Fruit fly (Drosophila melanogaster): ENCODE data around the gene RhoGAP16F.
A peak's percentile ranks its signal among the peaks of the same experiment; 100 is the strongest.

The RhoGAP16F gene

dm6 chrX:18092810-18093222 lies at the start of gene RhoGAP16F (continued):
- TF ChIP-seq CG4730 (GFP tag; IDR thresholded peaks at IDR 0.05) (peak; percentile 70), CG2889 (GFP tag; IDR thresholded peaks at IDR 0.05) (peak; percentile 60; the same call in 1 of the 3 replicates), CG12104 (GFP tag; optimal IDR thresholded peaks at IDR 0.05) (peak; percentile 67), CG14014 (GFP tag; IDR thresholded peaks at IDR 0.05) (peak; percentile 81), croc (GFP tag; conservative IDR thresholded peaks at IDR 0.05) (peak; percentile 64), Gsc (GFP tag; IDR thresholded peaks at IDR 0.05) (peak; percentile 66), CG9876 (GFP tag; optimal IDR thresholded peaks at IDR 0.05) (peak; percentile 57), jing (GFP tag; optimal IDR thresholded peaks at IDR 0.05) (peak; percentile 71), B-H2 (GFP tag; optimal IDR thresholded peaks at IDR 0.05) (peak; percentile 79), CG13424 (tag; optimal IDR thresholded peaks at IDR 0.05) (peak; percentile 83), CG9727 (GFP tag; optimal IDR thresholded peaks at IDR 0.05) (peak; percentile 84), da (GFP tag; optimal IDR thresholded peaks at IDR 0.05) (peak; percentile 9), nerfin-1 (tag; optimal IDR thresholded peaks at IDR 0.05) (peak; percentile 67), CG16863 (GFP tag; optimal IDR thresholded peaks at IDR 0.05) (peak; percentile 73), lola (GFP tag; optimal IDR thresholded peaks at IDR 0.05) (peak in 1 of 3 experiments; percentile 78), CG10959 (GFP tag; IDR thresholded peaks at IDR 0.05) (peak; percentile 61), CG5180 (GFP tag; optimal IDR thresholded peaks at IDR 0.05) (peak; percentile 42), grau (tag; optimal IDR thresholded peaks at IDR 0.05) (peak; percentile 86), CG5245 (GFP tag; optimal IDR thresholded peaks at IDR 0.05) (peak; percentile 72), CG11723 (GFP tag; optimal IDR thresholded peaks at IDR 0.05) (peak; percentile 58), gsb (GFP tag; IDR thresholded peaks at IDR 0.05) (peak; percentile 54; the same call in 1 of the 2 replicates), Blimp-1 (GFP tag; optimal IDR thresholded peaks at IDR 0.05) (peak; percentile 74), peb (GFP tag; IDR thresholded peaks at IDR 0.05) (peak; percentile 74), ttk (GFP tag; IDR thresholded peaks at IDR 0.05) (peak; percentile 79), sima (GFP tag; optimal IDR thresholded peaks at IDR 0.05) (peak; percentile 29), CG3726 (GFP tag; IDR thresholded peaks at IDR 0.05) (0 out of 3 replicates have a peak, but pooled peaks have one; percentile 60), CkIIα-i1 (GFP tag; IDR thresholded peaks at IDR 0.05) (peak; percentile 32; the same call in 1 of the 2 replicates), Mes4 (GFP tag; optimal IDR thresholded peaks at IDR 0.05) (peak; percentile 37), Atf6 (GFP tag; IDR thresholded peaks at IDR 0.05) (peak; percentile 83), CG12744 (GFP tag; optimal IDR thresholded peaks at IDR 0.05) (peak; percentile 45), H2.0 (GFP tag; IDR thresholded peaks at IDR 0.05) (peak; percentile 79), ap (GFP tag; IDR thresholded peaks at IDR 0.05) (peak; percentile 60), insv (GFP tag; optimal IDR thresholded peaks at IDR 0.05) (peak in 1 of 2 experiments; percentile 28), CG6175 (GFP tag; IDR thresholded peaks at IDR 0.05) (peak; percentile 61; the same call in 1 of the 3 replicates), CG10654 (GFP tag; optimal IDR thresholded peaks at IDR 0.05) (peak; percentile 87), CG12942 (GFP tag; optimal IDR thresholded peaks at IDR 0.05) (peak; percentile 77), CG34224 (GFP tag; IDR thresholded peaks at IDR 0.05; ENCODE audit: partially characterized antibody) (no peak), zf30C (GFP tag; optimal IDR thresholded peaks at IDR 0.05) (no peak), CG17568 (GFP tag; optimal IDR thresholded peaks at IDR 0.05) (no peak), lab (GFP tag; optimal IDR thresholded peaks at IDR 0.05) (peak; percentile 89), shn (GFP tag; optimal IDR thresholded peaks at IDR 0.05) (peak; percentile 66), CG12391 (tag; optimal IDR thresholded peaks at IDR 0.05) (peak; percentile 89), CG31441 (GFP tag; IDR thresholded peaks at IDR 0.05) (peak; percentile 80), ase (GFP tag; IDR thresholded peaks at IDR 0.05) (peak; percentile 49; the same call in 2 of the 3 replicates), NC2α (GFP tag; optimal IDR thresholded peaks at IDR 0.05) (no peak), CG7372 (GFP tag; IDR thresholded peaks at IDR 0.05) (peak; percentile 74), CG32772 (GFP tag; IDR thresholded peaks at IDR 0.05) (peak; percentile 85), Dbx (GFP tag; IDR thresholded peaks at IDR 0.05) (peak; percentile 82; the same call in 2 of the 3 replicates), CG10274 (GFP tag; optimal IDR thresholded peaks at IDR 0.05) (peak; percentile 64), Dad (GFP tag; optimal IDR thresholded peaks at IDR 0.05) (peak; percentile 74), CG1024 (GFP tag; IDR thresholded peaks at IDR 0.05) (peak; percentile 63)

All from whole organism, embryonic.